Fruit fly (Drosophila melanogaster) whole organism, pupa: ENCODE measurements around the gene Snm1.

ENCODE experiments used
- CG10348 ChIP-seq: fragments of 200-800 bp; sonication (Bioruptor generic); IDR thresholded peaks from 2 replicates; pipeline ENCODE4 v1.3.6; 2022; ENCODE audit warnings: missing biosample characterization, missing genetic modification characterization
- CG12605 ChIP-seq: fragments of 200-800 bp; sonication (Bioruptor generic); IDR thresholded peaks from 2 replicates; pipeline ENCODE4 v1.3.6; 2022; ENCODE audit warnings: missing biosample characterization, missing genetic modification characterization
- CG13204 ChIP-seq: fragments of 200-800 bp; sonication (Bioruptor generic); optimal IDR thresholded peaks from 2 replicates; lab custom pipeline; 2018; ENCODE audit warnings: missing biosample characterization, mild to moderate bottlenecking, missing genetic modification characterization, moderate library complexity
- CG14655 ChIP-seq: fragments of 200-800 bp; sonication (Bioruptor generic); optimal IDR thresholded peaks from 3 replicates; lab custom pipeline; 2017; ENCODE audit warnings: mild to moderate bottlenecking, missing biosample characterization, missing genetic modification reagents, missing genetic modification characterization
- CG15710 ChIP-seq: fragments of 200-800 bp; sonication (Bioruptor generic); optimal IDR thresholded peaks from 2 replicates; lab custom pipeline; 2018; ENCODE audit warnings: missing biosample characterization, mild to moderate bottlenecking, missing genetic modification characterization, moderate library complexity
- CG17806 ChIP-seq: fragments of 200-800 bp; sonication (Bioruptor generic); optimal IDR thresholded peaks from 2 replicates; lab custom pipeline; 2018; ENCODE audit warnings: missing biosample characterization, mild to moderate bottlenecking, missing genetic modification characterization, moderate library complexity
- CG32121 ChIP-seq: fragments of 200-800 bp; sonication (Bioruptor generic); IDR thresholded peaks from 2 replicates; pipeline ENCODE4 v1.3.6; 2022; ENCODE audit warnings: missing biosample characterization, missing genetic modification characterization
- CG34367 ChIP-seq: fragments of 200-800 bp; sonication (Bioruptor generic); optimal IDR thresholded peaks from 2 replicates; lab custom pipeline; 2018; ENCODE audit warnings: missing biosample characterization, mild to moderate bottlenecking, missing genetic modification characterization
- CG4496 ChIP-seq: fragments of 200-800 bp; sonication (Bioruptor generic); IDR thresholded peaks from 3 replicates; pipeline ENCODE4 v1.3.6; 2022; ENCODE audit warnings: missing biosample characterization, missing genetic modification characterization
- CG8159 ChIP-seq: fragments of 200-800 bp; sonication (Bioruptor generic); optimal IDR thresholded peaks from 3 replicates; lab custom pipeline; 2018; ENCODE audit warnings: missing biosample characterization, mild to moderate bottlenecking, missing genetic modification characterization, moderate library complexity
- CG8301 ChIP-seq: fragments of 200-800 bp; sonication (Bioruptor generic); optimal IDR thresholded peaks from 2 replicates; lab custom pipeline; 2018; ENCODE audit warnings: missing biosample characterization, mild to moderate bottlenecking, missing genetic modification characterization
- CG9948 ChIP-seq: fragments of 200-800 bp; sonication (Bioruptor generic); optimal IDR thresholded peaks from 2 replicates; lab custom pipeline; 2018; ENCODE audit warnings: missing biosample characterization, mild to moderate bottlenecking, missing genetic modification characterization, moderate library complexity
- D1 ChIP-seq: fragments of 200-800 bp; sonication (Bioruptor generic); optimal IDR thresholded peaks from 2 replicates; lab custom pipeline; 2018; ENCODE audit warnings: missing biosample characterization, mild to moderate bottlenecking, missing genetic modification characterization, moderate library complexity
- EcR ChIP-seq: fragments of 200-800 bp; sonication (Bioruptor generic); optimal IDR thresholded peaks from 3 replicates; lab custom pipeline; 2019; ENCODE audit warnings: missing biosample characterization, missing genetic modification characterization, mild to moderate bottlenecking, moderate library complexity, missing genetic modification reagents
- Ets98B ChIP-seq: fragments of 200-800 bp; sonication (Bioruptor generic); IDR thresholded peaks from 2 replicates; pipeline ENCODE4 v1.3.6; 2022; ENCODE audit warnings: missing biosample characterization, missing genetic modification characterization
- Pif1A ChIP-seq: fragments of 200-800 bp; sonication (Bioruptor generic); optimal IDR thresholded peaks from 3 replicates; lab custom pipeline; 2016; ENCODE audit warnings: missing biosample characterization, missing genetic modification characterization
- Pif1B ChIP-seq: fragments of 200-800 bp; sonication (Bioruptor generic); optimal IDR thresholded peaks from 3 replicates; lab custom pipeline; 2016; ENCODE audit warnings: missing biosample characterization, missing genetic modification characterization
- Snoo ChIP-seq: fragments of 200-800 bp; sonication (Bioruptor generic); optimal IDR thresholded peaks from 3 replicates; lab custom pipeline; 2017; ENCODE audit warnings: missing biosample characterization, mild to moderate bottlenecking, missing genetic modification characterization, inconsistent platforms
- fd96Ca ChIP-seq: fragments of 200-800 bp; sonication (Bioruptor generic); IDR thresholded peaks from 3 replicates; pipeline ENCODE4 v1.3.6; 2022; ENCODE audit warnings: missing biosample characterization, missing genetic modification characterization
- gl ChIP-seq: fragments of 200-800 bp; sonication (Bioruptor generic); optimal IDR thresholded peaks from 2 replicates; lab custom pipeline; 2018; ENCODE audit warnings: missing biosample characterization, mild to moderate bottlenecking, missing genetic modification characterization
- rn ChIP-seq: fragments of 200-800 bp; sonication (Bioruptor generic); IDR thresholded peaks from 2 replicates; pipeline ENCODE4 v1.3.6; 2022; ENCODE audit warnings: missing biosample characterization, missing genetic modification characterization

The Snm1 gene

dm6 chr3R:5599521-5600360, 44.9 kb downstream of the Snm1 start:
- no peak for TF ChIP-seq D1 (tag; lab: Kevin White, UChicago)
- no peak for TF ChIP-seq CG9948 (tag; lab: Kevin White, UChicago)
- no peak for TF ChIP-seq CG12605 (GFP tag; lab: Robert Waterston, UW)
- TF ChIP-seq Pif1B: no peak
- TF ChIP-seq CG34367 (tag; lab: Kevin White, UChicago): no peak
- no peak for TF ChIP-seq CG14655 (GFP tag; lab: Kevin White, UChicago)
- no peak for TF ChIP-seq CG17806 (tag; lab: Kevin White, UChicago)
- TF ChIP-seq rn (GFP tag; lab: Robert Waterston, UW): no peak
- TF ChIP-seq gl: no peak
- TF ChIP-seq, all 21 proteins: peak for 0

dm6 chr3R:5600361-5601043, 45.6 kb downstream of the Snm1 start:
- TF ChIP-seq Pif1A (GFP tag; lab: Kevin White, UChicago): no peak
- TF ChIP-seq CG9948 (tag; lab: Kevin White, UChicago): no peak
- no peak for TF ChIP-seq gl
- TF ChIP-seq Pif1B: no peak
- TF ChIP-seq CG34367 (tag; lab: Kevin White, UChicago): peak; percentile 9
- TF ChIP-seq CG14655 (GFP tag; lab: Kevin White, UChicago): no peak
- peak; percentile 54 for TF ChIP-seq EcR (GFP tag; lab: Kevin White, UChicago)

dm6 chr3R:5601044-5601523, 46.2 kb downstream of the Snm1 start, which contains the start of the genes kra and SecS:
TSS of gene kra (minus strand) at chr3R:5601136.
TSS of gene SecS (plus strand) at chr3R:5601433.
- TF ChIP-seq Pif1B (no peak), CG13204 (GFP tag; lab: Kevin White, UChicago) (no peak), CG15710 (tag; lab: Kevin White, UChicago) (peak; percentile 38), gl (no peak), CG8301 (peak; percentile 11), CG10348 (GFP tag; lab: Robert Waterston, UW) (no peak), CG34367 (tag; lab: Kevin White, UChicago) (peak; percentile 11), Ets98B (GFP tag; lab: Robert Waterston, UW) (no peak), CG17806 (tag; lab: Kevin White, UChicago) (peak; percentile 29), CG9948 (tag; lab: Kevin White, UChicago) (peak; percentile 40), CG8159 (tag; lab: Kevin White, UChicago) (peak; percentile 32), Snoo (tag; lab: Kevin White, UChicago) (peak; percentile 35)
- TF ChIP-seq, all 21 proteins: peak for 7

- TF ChIP-seq CG17806 (tag; lab: Kevin White, UChicago): peak; percentile 55
- TF ChIP-seq CG34367 (tag; lab: Kevin White, UChicago): no peak
- TF ChIP-seq Snoo (tag; lab: Kevin White, UChicago): peak; percentile 40
- no peak for TF ChIP-seq CG13204 (GFP tag; lab: Kevin White, UChicago)
- TF ChIP-seq CG15710 (tag; lab: Kevin White, UChicago): peak; percentile 54
- TF ChIP-seq Pif1A (GFP tag; lab: Kevin White, UChicago): no peak
- TF ChIP-seq CG4496 (GFP tag; lab: Robert Waterston, UW): peak; percentile 58; the same call in 1 of the 3 replicates
- peak; percentile 66 for TF ChIP-seq CG8159 (tag; lab: Kevin White, UChicago)
- no peak for TF ChIP-seq CG12605 (GFP tag; lab: Robert Waterston, UW)
- no peak for TF ChIP-seq D1 (tag; lab: Kevin White, UChicago)
- no peak for TF ChIP-seq CG14655 (GFP tag; lab: Kevin White, UChicago)
- no peak for TF ChIP-seq Pif1B
- peak; percentile 39 for TF ChIP-seq CG9948 (tag; lab: Kevin White, UChicago)
- TF ChIP-seq rn (GFP tag; lab: Robert Waterston, UW): no peak
- no peak for TF ChIP-seq EcR (GFP tag; lab: Kevin White, UChicago)
- TF ChIP-seq CG8301: no peak
- no peak for TF ChIP-seq CG10348 (GFP tag; lab: Robert Waterston, UW)
- peak; percentile 73 for TF ChIP-seq fd96Ca (GFP tag; lab: Robert Waterston, UW)
- peak; percentile 62; the same call in 1 of the 2 replicates for TF ChIP-seq CG32121 (GFP tag; lab: Robert Waterston, UW)
- peak; percentile 69 for TF ChIP-seq Ets98B (GFP tag; lab: Robert Waterston, UW)
- TF ChIP-seq gl: no peak
These were observed 51.6 kb downstream of the Snm1 start, which contains the start of gene asl for dm6 chr3R:5606477-5606876. TSS of gene asl (minus strand) at chr3R:5606543.
